Fruit fly (Drosophila melanogaster) whole organism, embryonic: ENCODE measurements around the gene bmm.

Experiments
- Adf1 ChIP-seq: fragments of 200-800 bp; sonication (Bioruptor generic); IDR thresholded peaks from 2 replicates; pipeline ENCODE4 v1.3.6; 2022; ENCODE audit warnings: missing biosample characterization, missing genetic modification characterization
- CG10147 ChIP-seq: fragments of 200-800 bp; sonication (Bioruptor generic); optimal IDR thresholded peaks from 2 replicates; lab custom pipeline; 2019; ENCODE audit warnings: missing biosample characterization, mild to moderate bottlenecking, missing genetic modification characterization, moderate library complexity
- CG11695 ChIP-seq: fragments of 200-800 bp; sonication (Bioruptor generic); IDR thresholded peaks from 3 replicates; pipeline ENCODE4 v1.3.6; 2022; ENCODE audit warnings: missing biosample characterization, missing genetic modification characterization
- CG13775 ChIP-seq: fragments of 200-800 bp; sonication (Bioruptor generic); optimal IDR thresholded peaks from 3 replicates; lab custom pipeline; 2017; ENCODE audit warnings: missing biosample characterization, mild to moderate bottlenecking, missing genetic modification characterization
- CG14050 ChIP-seq: fragments of 200-800 bp; sonication (Bioruptor generic); IDR thresholded peaks from 3 replicates; pipeline ENCODE4 v1.3.6; 2022; ENCODE audit warnings: missing biosample characterization, missing genetic modification characterization
- CG15011 ChIP-seq: fragments of 200-800 bp; sonication (Bioruptor generic); optimal IDR thresholded peaks from 3 replicates; lab custom pipeline; 2018; ENCODE audit warnings: missing biosample characterization, mild to moderate bottlenecking, missing genetic modification characterization
- CG16813 ChIP-seq: fragments of 200-800 bp; sonication (Bioruptor generic); IDR thresholded peaks from 3 replicates; pipeline ENCODE4 v1.3.6; 2022; ENCODE audit warnings: missing biosample characterization, missing genetic modification characterization; ENCODE audit not compliant: partially characterized antibody
- CG17359 ChIP-seq: fragments of 200-800 bp; sonication (Bioruptor generic); optimal IDR thresholded peaks from 3 replicates; lab custom pipeline; 2018; ENCODE audit warnings: missing biosample characterization, mild to moderate bottlenecking, missing genetic modification characterization, moderate library complexity
- CG17385 ChIP-seq: fragments of 200-800 bp; sonication (Bioruptor generic); optimal IDR thresholded peaks from 3 replicates; lab custom pipeline; 2018; ENCODE audit warnings: missing biosample characterization, mild to moderate bottlenecking, missing genetic modification characterization
- CG18599 ChIP-seq: fragments of 200-800 bp; sonication (Bioruptor generic); optimal IDR thresholded peaks from 3 replicates; lab custom pipeline; 2017; ENCODE audit warnings: missing biosample characterization, missing genetic modification characterization, mild to moderate bottlenecking, moderate library complexity, missing genetic modification reagents
- CG2116 ChIP-seq: fragments of 200-800 bp; sonication (Bioruptor generic); optimal IDR thresholded peaks from 3 replicates; lab custom pipeline; 2018; ENCODE audit warnings: missing biosample characterization, mild to moderate bottlenecking, missing genetic modification characterization
- CG2199 ChIP-seq: fragments of 200-800 bp; sonication (Bioruptor generic); IDR thresholded peaks from 3 replicates; pipeline ENCODE4 v1.3.6; 2022; ENCODE audit warnings: missing biosample characterization, missing genetic modification characterization
- CG3163 ChIP-seq: fragments of 200-800 bp; sonication (Bioruptor generic); optimal IDR thresholded peaks from 3 replicates; lab custom pipeline; 2016; ENCODE audit warnings: missing biosample characterization, missing genetic modification characterization
- CG34422 ChIP-seq: fragments of 200-800 bp; sonication (Bioruptor generic); IDR thresholded peaks from 3 replicates; pipeline ENCODE4 v1.3.6; 2022; ENCODE audit warnings: missing biosample characterization, missing genetic modification characterization
- CG4282 ChIP-seq: fragments of 200-800 bp; sonication (Bioruptor generic); optimal IDR thresholded peaks from 2 replicates; lab custom pipeline; 2016; ENCODE audit warnings: missing biosample characterization, missing genetic modification characterization
- CG4730 ChIP-seq: fragments of 200-800 bp; sonication (Bioruptor generic); IDR thresholded peaks from 2 replicates; pipeline ENCODE4 v1.3.6; 2022; ENCODE audit warnings: missing biosample characterization, missing genetic modification characterization
- CG6813 ChIP-seq: fragments of 200-800 bp; sonication (Bioruptor generic); optimal IDR thresholded peaks from 2 replicates; lab custom pipeline; 2017; ENCODE audit warnings: missing biosample characterization, missing genetic modification characterization, mild to moderate bottlenecking, moderate library complexity, missing genetic modification reagents
- CG8388 ChIP-seq: fragments of 200-800 bp; sonication (Bioruptor generic); optimal IDR thresholded peaks from 2 replicates; lab custom pipeline; 2019; ENCODE audit warnings: missing biosample characterization, mild to moderate bottlenecking, missing genetic modification characterization, moderate library complexity
- Chrac-16 ChIP-seq: fragments of 200-800 bp; sonication (Bioruptor generic); optimal IDR thresholded peaks from 3 replicates; lab custom pipeline; 2016; ENCODE audit warnings: missing biosample characterization, missing genetic modification characterization
- Drgx ChIP-seq: fragments of 200-800 bp; sonication (Bioruptor generic); IDR thresholded peaks from 2 replicates; pipeline ENCODE4 v1.3.6; 2022; ENCODE audit warnings: missing biosample characterization, missing genetic modification characterization
- E2f1 ChIP-seq: fragments of 200-800 bp; sonication (Bioruptor generic); IDR thresholded peaks from 2 replicates; pipeline ENCODE4 v1.3.6; 2022; ENCODE audit warnings: missing biosample characterization, missing genetic modification characterization
- Ets65A ChIP-seq: fragments of 200-800 bp; sonication (Bioruptor generic); peaks from one replicate; lab custom pipeline; 2016; ENCODE audit warnings: missing biosample characterization, missing genetic modification characterization
- Hand ChIP-seq: fragments of 200-800 bp; sonication (Bioruptor generic); optimal IDR thresholded peaks from 2 replicates; lab custom pipeline; 2017; ENCODE audit warnings: mild to moderate bottlenecking, missing biosample characterization, missing genetic modification reagents, missing genetic modification characterization
- Hr39 ChIP-seq: fragments of >200 bp; optimal IDR thresholded peaks from 2 replicates; lab custom pipeline; 2017
- Lhr ChIP-seq: fragments of 200-800 bp; sonication (Bioruptor generic); optimal IDR thresholded peaks from 3 replicates; lab custom pipeline; 2017; ENCODE audit warnings: mild to moderate bottlenecking, missing biosample characterization, missing genetic modification reagents, missing genetic modification characterization
- Oaz ChIP-seq: fragments of 200-800 bp; sonication (Bioruptor generic); IDR thresholded peaks from 2 replicates; pipeline ENCODE4 v1.3.6; 2022; ENCODE audit warnings: missing biosample characterization, missing genetic modification characterization
- Scr ChIP-seq: fragments of 200-800 bp; sonication (Bioruptor generic); IDR thresholded peaks from 2 replicates; pipeline ENCODE4 v1.3.6; 2022; ENCODE audit warnings: missing biosample characterization, missing genetic modification characterization; ENCODE audit not compliant: partially characterized antibody
- Sry-δ ChIP-seq: fragments of 200-800 bp; sonication (Bioruptor generic); optimal IDR thresholded peaks from 2 replicates; lab custom pipeline; 2016; ENCODE audit warnings: missing biosample characterization, missing genetic modification characterization
- Tbp ChIP-seq: fragments of >200 bp; optimal IDR thresholded peaks from 2 replicates; lab custom pipeline; 2018; ENCODE audit warnings: missing biosample characterization, missing genetic modification characterization
- Trl ChIP-seq, 3 experiments: fragments of >200 bp in 2 of 3; fragments of 200-800 bp in 1 of 3; sonication (Bioruptor generic) in 1 of 3; optimal IDR thresholded peaks; 2 replicates in 1 of 3; 3 replicates in 2 of 3; lab custom pipeline; 2016 to 2017; ENCODE audit warnings: missing biosample characterization in 1 of 3, missing genetic modification characterization in 1 of 3
- ac ChIP-seq: fragments of 200-800 bp; sonication (Bioruptor generic); optimal IDR thresholded peaks from 3 replicates; lab custom pipeline; 2017; ENCODE audit warnings: missing biosample characterization, mild to moderate bottlenecking, missing genetic modification characterization
- cg ChIP-seq: fragments of 200-800 bp; sonication (Bioruptor generic); optimal IDR thresholded peaks from 3 replicates; lab custom pipeline; 2019; ENCODE audit warnings: missing biosample characterization, mild to moderate bottlenecking, missing genetic modification characterization, moderate library complexity
- chif ChIP-seq, 2 experiments: fragments of 200-800 bp; sonication (Bioruptor generic); optimal IDR thresholded peaks; 3 replicates each; lab custom pipeline; 2016; ENCODE audit warnings: missing biosample characterization in 2 of 2, missing genetic modification characterization in 2 of 2
- chinmo ChIP-seq: fragments of 200-800 bp; sonication (Bioruptor generic); IDR thresholded peaks from 4 replicates; pipeline ENCODE4 v1.3.6; 2022; ENCODE audit warnings: missing biosample characterization, missing genetic modification characterization; ENCODE audit not compliant: partially characterized antibody
- chn ChIP-seq: fragments of 200-800 bp; sonication (Bioruptor generic); optimal IDR thresholded peaks from 2 replicates; lab custom pipeline; 2016; ENCODE audit warnings: missing biosample characterization, missing genetic modification characterization
- corto ChIP-seq: fragments of 200-800 bp; sonication (Bioruptor generic); optimal IDR thresholded peaks from 2 replicates; lab custom pipeline; 2016; ENCODE audit warnings: missing biosample characterization, mild to moderate bottlenecking, missing genetic modification characterization, moderate library complexity
- fd3F ChIP-seq: fragments of 200-800 bp; sonication (Bioruptor generic); optimal IDR thresholded peaks from 2 replicates; lab custom pipeline; 2018; ENCODE audit warnings: missing biosample characterization, mild to moderate bottlenecking, missing genetic modification characterization, moderate library complexity
- jumu ChIP-seq: fragments of 200-800 bp; sonication (Bioruptor generic); optimal IDR thresholded peaks from 3 replicates; lab custom pipeline; 2016; ENCODE audit warnings: missing biosample characterization, missing genetic modification characterization
- lab ChIP-seq: fragments of 200-800 bp; sonication (Bioruptor generic); optimal IDR thresholded peaks from 3 replicates; lab custom pipeline; 2017; ENCODE audit warnings: missing biosample characterization, missing genetic modification characterization, mild to moderate bottlenecking, moderate library complexity, missing genetic modification reagents
- nau ChIP-seq: fragments of 200-800 bp; sonication (Bioruptor generic); optimal IDR thresholded peaks from 3 replicates; lab custom pipeline; 2017; ENCODE audit warnings: missing biosample characterization, mild to moderate bottlenecking, missing genetic modification characterization, missing genetic modification reagents
- nerfin-1 ChIP-seq: fragments of 200-800 bp; sonication (Bioruptor generic); optimal IDR thresholded peaks from 3 replicates; lab custom pipeline; 2019; ENCODE audit warnings: missing biosample characterization, mild to moderate bottlenecking, missing genetic modification characterization, moderate library complexity
- pan ChIP-seq, 4 experiments: fragments of >200 bp in 3 of 4; fragments of 200-800 bp in 1 of 4; sonication (Bioruptor generic) in 1 of 4; optimal IDR thresholded peaks in 3 of 4; IDR thresholded peaks in 1 of 4; 2 replicates each; pipeline versions ENCODE4 v1.3.6 to Lab custom; 2017 to 2022; ENCODE audit warnings: missing biosample characterization in 2 of 4, missing genetic modification characterization in 2 of 4, mixed read lengths in 1 of 4
- rib ChIP-seq: fragments of 200-800 bp; sonication (Bioruptor generic); IDR thresholded peaks from 2 replicates; pipeline ENCODE4 v1.3.6; 2022; ENCODE audit warnings: missing biosample characterization, missing genetic modification characterization
- sna ChIP-seq: fragments of 200-800 bp; sonication (Bioruptor generic); IDR thresholded peaks from 2 replicates; pipeline ENCODE4 v1.3.6; 2022; ENCODE audit warnings: missing biosample characterization, missing genetic modification characterization; ENCODE audit not compliant: partially characterized antibody
- sqz ChIP-seq: fragments of 200-800 bp; sonication (Bioruptor generic); optimal IDR thresholded peaks from 3 replicates; lab custom pipeline; 2018; ENCODE audit warnings: missing biosample characterization, mild to moderate bottlenecking, missing genetic modification characterization
- twi ChIP-seq: fragments of 200-800 bp; optimal IDR thresholded peaks from 2 replicates; lab custom pipeline; 2019; ENCODE audit warnings: missing biosample characterization, mild to moderate bottlenecking, missing genetic modification characterization, moderate library complexity
- yki ChIP-seq: fragments of >200 bp; optimal IDR thresholded peaks from 3 replicates; lab custom pipeline; 2018
- z ChIP-seq: fragments of 200-800 bp; sonication (Bioruptor generic); IDR thresholded peaks from 3 replicates; pipeline ENCODE4 v1.3.6; 2022; ENCODE audit warnings: missing biosample characterization, missing genetic modification characterization

Gene bmm

dm6 chr3L:14755046-14755643 is 31.1 kb downstream of the bmm start (continued):
- TF ChIP-seq CG3163 (GFP tag; lab: Kevin White, UChicago) (peak; percentile 97), Ets65A (no peak), twi (peak; percentile 72), rib (peak; percentile 36; the same call in 1 of the 2 replicates), CG2116 (GFP tag; lab: Kevin White, UChicago) (peak; percentile 97), chn (peak; percentile 35), z (peak; percentile 71; the same call in 2 of the 3 replicates), CG10147 (GFP tag; lab: Kevin White, UChicago) (no peak), CG4282 (GFP tag; lab: Kevin White, UChicago) (no peak), lab (GFP tag; lab: Kevin White, UChicago) (no peak), Scr (0 out of 2 replicates have a peak, but pooled peaks have one; percentile 29), Adf1 (peak; percentile 59; the same call in 1 of the 2 replicates), Sry-δ (GFP tag; lab: Kevin White, UChicago) (no peak), CG14050 (GFP tag; lab: Robert Waterston, UW) (no peak), nerfin-1 (tag; lab: Kevin White, UChicago) (peak; percentile 40), Tbp (GFP tag; lab: Kevin White, UChicago) (no peak), Oaz (GFP tag; lab: Robert Waterston, UW) (no peak), CG15011 (GFP tag; lab: Kevin White, UChicago) (no peak), CG6813 (GFP tag; lab: Kevin White, UChicago) (peak; percentile 30), CG2199 (0 out of 3 replicates have a peak, but pooled peaks have one; percentile 14), pan (optimal IDR thresholded peaks at IDR 0.05; lab: Kevin White, UChicago) (no peak), pan (GFP tag; optimal IDR thresholded peaks at IDR 0.05 in 1 of 2, IDR thresholded peaks at IDR 0.05 in 1 of 2) (peak in 1 of 2 experiments; percentile 19), chif (GFP tag; optimal IDR thresholded peaks at IDR 0.05; lab: Kevin White, UChicago) (no peak), Lhr (no peak), Drgx (GFP tag; lab: Robert Waterston, UW) (peak; percentile 33; the same call in 1 of the 2 replicates), Hand (GFP tag; lab: Kevin White, UChicago) (peak; percentile 14), chinmo (peak; percentile 75; the same call in 1 of the 4 replicates), yki (lab: Kevin White, UChicago) (peak; percentile 89), fd3F (GFP tag; lab: Kevin White, UChicago) (no peak), CG16813 (GFP tag; lab: Robert Waterston, UW) (peak; percentile 22; the same call in 1 of the 3 replicates), nau (GFP tag; lab: Kevin White, UChicago) (no peak), Hr39 (lab: Kevin White, UChicago) (no peak), CG4730 (GFP tag; lab: Robert Waterston, UW) (no peak), Chrac-16 (GFP tag; lab: Kevin White, UChicago) (no peak), cg (GFP tag; lab: Kevin White, UChicago) (peak; percentile 76), CG17385 (GFP tag; lab: Kevin White, UChicago) (peak; percentile 49), CG17359 (peak; percentile 61), Trl (optimal IDR thresholded peaks at IDR 0.05; lab: Kevin White, UChicago) (peak; percentile 100), Trl (GFP tag; optimal IDR thresholded peaks at IDR 0.05; lab: Kevin White, UChicago) (peak; percentile 61), jumu (GFP tag; lab: Kevin White, UChicago) (no peak), CG13775 (GFP tag; lab: Kevin White, UChicago) (no peak), ac (no peak), E2f1 (peak; percentile 35; the same call in 1 of the 2 replicates), CG18599 (GFP tag; lab: Kevin White, UChicago) (no peak), CG11695 (GFP tag; lab: Robert Waterston, UW) (peak; percentile 15; the same call in 1 of the 3 replicates), sna (peak; percentile 75; the same call in 1 of the 2 replicates), CG34422 (peak; percentile 60; the same call in 1 of the 3 replicates), corto (GFP tag; lab: Kevin White, UChicago) (peak; percentile 24), CG8388 (GFP tag; lab: Kevin White, UChicago) (no peak), sqz (GFP tag; lab: Kevin White, UChicago) (peak; percentile 74)
